Fruit fly (Drosophila melanogaster): Measurements from ENCODE around the gene Ugt35B1.

Gene Ugt35B1

dm6 chr3R:11216156-11216630 is 46.1 kb upstream of the Ugt35B1 start, which contains the start of the genes RpS25 and CG4820 (continued):
- TF ChIP-seq MTF-1 (GFP tag; optimal IDR thresholded peaks at IDR 0.05; ENCODE audit: borderline replicate concordance) = peak; percentile 96
- TF ChIP-seq CG3838 (GFP tag; optimal IDR thresholded peaks at IDR 0.05) = peak; percentile 75
- peak; percentile 85 for TF ChIP-seq salm (tag; optimal IDR thresholded peaks at IDR 0.05)
- TF ChIP-seq CG13296 (GFP tag; optimal IDR thresholded peaks at IDR 0.05) = peak; percentile 95
- TF ChIP-seq CG12219 (GFP tag; optimal IDR thresholded peaks at IDR 0.05) = peak; percentile 90
- peak; percentile 79 for TF ChIP-seq Ptx1 (GFP tag; IDR thresholded peaks at IDR 0.05)
- 0 out of 3 replicates have a peak, but pooled peaks have one; percentile 21 for TF ChIP-seq CG2889 (GFP tag; IDR thresholded peaks at IDR 0.05)
- TF ChIP-seq jumu (GFP tag; optimal IDR thresholded peaks at IDR 0.05) = peak; percentile 81
- TF ChIP-seq CG6689 (GFP tag; IDR thresholded peaks at IDR 0.05) = peak; percentile 96
- peak; percentile 76 for TF ChIP-seq Antp (GFP tag; optimal IDR thresholded peaks at IDR 0.05)
- peak; percentile 97 for TF ChIP-seq Hmr (GFP tag; optimal IDR thresholded peaks at IDR 0.05)
- peak; percentile 54; the same call in 2 of the 3 replicates for TF ChIP-seq CG11560 (tag; IDR thresholded peaks at IDR 0.05)
- TF ChIP-seq dmrt11E (tag; optimal IDR thresholded peaks at IDR 0.05) = peak; percentile 85
- peak; percentile 86 for TF ChIP-seq unpg (GFP tag; optimal IDR thresholded peaks at IDR 0.05)
- peak; percentile 97 for TF ChIP-seq caup (GFP tag; optimal IDR thresholded peaks at IDR 0.05; ENCODE audit: severe bottlenecking)
- TF ChIP-seq CG32767 (GFP tag; IDR thresholded peaks at IDR 0.05) = peak; percentile 66; the same call in 1 of the 2 replicates
- peak; percentile 86 for TF ChIP-seq trh (GFP tag; optimal IDR thresholded peaks at IDR 0.05)
- peak; percentile 72 for TF ChIP-seq CG10959 (GFP tag; IDR thresholded peaks at IDR 0.05)
- TF ChIP-seq grau (tag; optimal IDR thresholded peaks at IDR 0.05) = peak; percentile 86
- TF ChIP-seq btn (GFP tag; optimal IDR thresholded peaks at IDR 0.05) = peak; percentile 88
- peak; percentile 77 for TF ChIP-seq CG14860 (GFP tag; IDR thresholded peaks at IDR 0.05; ENCODE audit: partially characterized antibody)
- TF ChIP-seq repo (GFP tag; optimal IDR thresholded peaks at IDR 0.05) = peak; percentile 92
- peak; percentile 85 for TF ChIP-seq Hey (tag; optimal IDR thresholded peaks at IDR 0.05)
- TF ChIP-seq oc (tag; optimal IDR thresholded peaks at IDR 0.05) = peak; percentile 63
- TF ChIP-seq CG7556 (GFP tag; optimal IDR thresholded peaks at IDR 0.05) = peak; percentile 75
- TF ChIP-seq Fer2 (tag; optimal IDR thresholded peaks at IDR 0.05) = peak; percentile 85
- TF ChIP-seq Optix (GFP tag; IDR thresholded peaks at IDR 0.05) = peak; percentile 81
- peak; percentile 86 for TF ChIP-seq CG17359 (tag; optimal IDR thresholded peaks at IDR 0.05)
- TF ChIP-seq Atf3 (GFP tag; optimal IDR thresholded peaks at IDR 0.05) = peak; percentile 86
- TF ChIP-seq CG12659 (GFP tag; optimal IDR thresholded peaks at IDR 0.05) = peak; percentile 98
- peak; percentile 97 for TF ChIP-seq dm (GFP tag; optimal IDR thresholded peaks at IDR 0.05)
- TF ChIP-seq CG15479 (GFP tag; optimal IDR thresholded peaks at IDR 0.05) = peak; percentile 94
- TF ChIP-seq CG8359 (GFP tag; optimal IDR thresholded peaks at IDR 0.05; ENCODE audit: borderline replicate concordance) = peak; percentile 84
- peak; percentile 57 for TF ChIP-seq CG16815 (GFP tag; optimal IDR thresholded peaks at IDR 0.05)
- peak; percentile 93 for TF ChIP-seq Dad (GFP tag; optimal IDR thresholded peaks at IDR 0.05)
- peak; percentile 97 for TF ChIP-seq Mes4 (GFP tag; optimal IDR thresholded peaks at IDR 0.05)
- TF ChIP-seq kah (GFP tag; optimal IDR thresholded peaks at IDR 0.05) = peak; percentile 85
- no peak for TF ChIP-seq Dfd (GFP tag; optimal IDR thresholded peaks at IDR 0.05)
- TF ChIP-seq Neu2 (GFP tag; optimal IDR thresholded peaks at IDR 0.05; ENCODE audit: borderline replicate concordance) = peak; percentile 85
- TF ChIP-seq Pdp1 (GFP tag; optimal IDR thresholded peaks at IDR 0.05) = peak; percentile 86 to 91
- peak; percentile 87 for TF ChIP-seq CG3407 (GFP tag; optimal IDR thresholded peaks at IDR 0.05)
- peak; percentile 77 for TF ChIP-seq tap (tag; optimal IDR thresholded peaks at IDR 0.05)
- peak; percentile 100 for TF ChIP-seq Ets97D (GFP tag; optimal IDR thresholded peaks at IDR 0.05)
- peak; percentile 94 for TF ChIP-seq CG1233 (GFP tag; optimal IDR thresholded peaks at IDR 0.05)
- peak; percentile 77 for TF ChIP-seq CG31224 (GFP tag; IDR thresholded peaks at IDR 0.05)
- peak; percentile 96 for TF ChIP-seq bcd (GFP tag; optimal IDR thresholded peaks at IDR 0.05)
- TF ChIP-seq CG2678 (tag; optimal IDR thresholded peaks at IDR 0.05) = peak; percentile 85
- TF ChIP-seq D19B (GFP tag; optimal IDR thresholded peaks at IDR 0.05) = peak; percentile 75
- peak; percentile 76 for TF ChIP-seq HLH4C (GFP tag; IDR thresholded peaks at IDR 0.05; ENCODE audit: partially characterized antibody)
